Comparison of ENCODE assay signal across 1 fruit fly cellular context in genomic region chr2L:3172745-3173271, dm6.
TF ChIP-seq lines count a peak whose summit lies in the region.

No protein-coding gene starts in this region.

TF ChIP-seq in whole organism, embryonic, 481 proteins besides CTCF, POLR2A, EP300 and RAD21 (continued from another document):
- TF ChIP-seq repo (GFP tag; optimal IDR thresholded peaks at IDR 0.05; lab: Kevin White, UChicago) (no peak), hkb (optimal IDR thresholded peaks at IDR 0.05; lab: Kevin White, UChicago) (no peak), hkb (GFP tag; IDR thresholded peaks at IDR 0.05; lab: Robert Waterston, UW) (peak; percentile 79), CG4707 (GFP tag; optimal IDR thresholded peaks at IDR 0.05; lab: Kevin White, UChicago) (no peak), CG3995 (GFP tag; optimal IDR thresholded peaks at IDR 0.05; lab: Kevin White, UChicago) (no peak), CG6272 (GFP tag; IDR thresholded peaks at IDR 0.05; lab: Robert Waterston, UW) (no peak), Xrp1 (GFP tag; IDR thresholded peaks at IDR 0.05; lab: Robert Waterston, UW) (0 out of 2 replicates have a peak, but pooled peaks have one; percentile 22), CG14860 (GFP tag; IDR thresholded peaks at IDR 0.05; lab: Robert Waterston, UW; ENCODE audit: partially characterized antibody) (peak; percentile 79), CG11723 (GFP tag; optimal IDR thresholded peaks at IDR 0.05; lab: Kevin White, UChicago) (no peak)
